Fruit fly (Drosophila melanogaster) whole organism, pupa: ENCODE measurements around the gene Ptpa.
A peak's percentile ranks its signal among the peaks of the same experiment; 100 is the strongest.

Experiments used
- CG9948 ChIP-seq: fragments of 200-800 bp; sonication (Bioruptor generic); optimal IDR thresholded peaks from 2 replicates; lab custom pipeline; 2018; ENCODE audit warnings: missing biosample characterization, mild to moderate bottlenecking, missing genetic modification characterization, moderate library complexity
- D1 ChIP-seq: fragments of 200-800 bp; sonication (Bioruptor generic); optimal IDR thresholded peaks from 2 replicates; lab custom pipeline; 2018; ENCODE audit warnings: missing biosample characterization, mild to moderate bottlenecking, missing genetic modification characterization, moderate library complexity
- EcR ChIP-seq: fragments of 200-800 bp; sonication (Bioruptor generic); optimal IDR thresholded peaks from 3 replicates; lab custom pipeline; 2019; ENCODE audit warnings: missing biosample characterization, missing genetic modification characterization, mild to moderate bottlenecking, moderate library complexity, missing genetic modification reagents
- fd96Ca ChIP-seq: fragments of 200-800 bp; sonication (Bioruptor generic); IDR thresholded peaks from 3 replicates; pipeline ENCODE4 v1.3.6; 2022; ENCODE audit warnings: missing biosample characterization, missing genetic modification characterization

dm6 chr2L:3352927-3353326 lies 23.9 kb upstream of the Ptpa start:
- TF ChIP-seq EcR (GFP tag; lab: Kevin White, UChicago) (peak; percentile 35), D1 (no peak), fd96Ca (no peak), CG9948 (no peak)
